Worm (Caenorhabditis elegans) whole organism, mixed stage, embryonic: Measurements from ENCODE around the gene ttr-45.

Experiments
- blmp-1 ChIP-seq: fragments of 150-350 bp; optimal IDR thresholded peaks from 2 replicates; lab custom pipeline; 2014; ENCODE audit warnings: missing biosample characterization, missing genetic modification characterization
- ces-1 ChIP-seq: fragments of 150-350 bp; optimal IDR thresholded peaks from 2 replicates; lab custom pipeline; 2014; ENCODE audit warnings: missing biosample characterization, missing genetic modification reagents, missing genetic modification characterization
- hlh-1 ChIP-seq: fragments of 150-350 bp; optimal IDR thresholded peaks from 2 replicates; lab custom pipeline; 2014; ENCODE audit warnings: missing biosample characterization, missing genetic modification reagents, missing genetic modification characterization
- mep-1 ChIP-seq: fragments of 150-350 bp; optimal IDR thresholded peaks from 2 replicates; lab custom pipeline; 2017; ENCODE audit warnings: missing biosample characterization, missing genetic modification reagents, missing genetic modification characterization, inconsistent platforms
- nhr-12 ChIP-seq: fragments of 150-350 bp; optimal IDR thresholded peaks from 2 replicates; lab custom pipeline; 2014; ENCODE audit warnings: missing biosample characterization, missing genetic modification characterization
- nhr-237 ChIP-seq: fragments of 150-350 bp; optimal IDR thresholded peaks from 2 replicates; lab custom pipeline; 2014; ENCODE audit warnings: missing biosample characterization, missing genetic modification characterization
- snpc-4 ChIP-seq: fragments of 150-350 bp; optimal IDR thresholded peaks from 2 replicates; lab custom pipeline; 2014; ENCODE audit warnings: missing biosample characterization, missing genetic modification characterization

DNA sequence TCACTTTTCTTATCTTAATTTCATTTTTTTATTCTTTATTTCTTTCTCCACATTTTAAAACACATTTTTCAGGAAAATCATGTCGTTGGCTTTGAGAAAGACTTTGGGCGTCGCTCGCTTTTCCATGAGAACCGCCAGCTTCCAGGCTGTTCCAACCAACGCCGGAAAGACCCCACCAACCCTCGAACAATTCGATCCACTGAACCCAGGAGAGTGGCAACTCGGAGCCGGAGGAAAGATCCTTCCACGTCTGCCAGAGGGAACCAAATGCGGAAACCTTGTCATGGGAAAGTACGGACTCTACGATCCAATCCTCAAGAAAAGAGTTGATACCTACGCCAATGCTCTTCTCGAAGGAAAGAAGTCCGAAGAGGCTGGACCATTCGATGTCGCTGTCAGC lies 46.1 kb downstream of the ttr-45 start, which contains the start of gene kdp-1:
- TF ChIP-seq mep-1 (tag; lab: Kevin White, UChicago): no peak
- no peak for TF ChIP-seq blmp-1 (tag; lab: Kevin White, UChicago)
- TF ChIP-seq nhr-12 (tag; lab: Kevin White, UChicago): no peak
- TF ChIP-seq nhr-237 (tag; lab: Kevin White, UChicago): no peak
- no peak for TF ChIP-seq snpc-4 (tag; lab: Kevin White, UChicago)
- TF ChIP-seq hlh-1: no peak
- no peak for TF ChIP-seq ces-1 (GFP tag; lab: Kevin White, UChicago)
